Fruit fly (Drosophila melanogaster): Measurements from ENCODE around the gene CG34348.

CG34348 gene

dm6 chrX:11374320-11374719 lies 34.6 kb downstream of the CG34348 start:
- TF ChIP-seq cnc (optimal IDR thresholded peaks at IDR 0.05) (no peak), tj (GFP tag; optimal IDR thresholded peaks at IDR 0.05) (peak; percentile 95)

DNA sequence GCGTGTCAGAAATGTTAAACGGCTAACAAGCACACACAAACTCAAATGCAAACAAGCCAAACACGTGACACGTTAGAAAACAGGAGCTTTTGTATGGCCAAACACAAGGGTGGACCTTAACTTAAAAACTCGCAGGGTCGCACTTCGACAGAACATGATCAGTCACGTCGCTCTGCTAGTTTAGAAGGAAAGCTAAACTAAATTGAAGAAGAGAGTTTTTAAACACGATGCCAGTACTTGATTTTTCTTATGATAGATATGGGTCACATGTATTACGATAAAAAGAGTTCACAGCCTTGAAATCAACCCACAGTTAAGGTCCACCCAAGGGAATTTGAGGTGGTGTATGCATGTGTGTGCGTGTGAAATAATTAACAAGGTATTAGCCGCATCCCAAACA lies 38.7 kb downstream of the CG34348 start:
- TF ChIP-seq CG1620 (GFP tag; optimal IDR thresholded peaks at IDR 0.05): no peak
- TF ChIP-seq CG5204 (GFP tag; optimal IDR thresholded peaks at IDR 0.05): peak; percentile 15
- peak; percentile 9 for TF ChIP-seq Hr96 (GFP tag; optimal IDR thresholded peaks at IDR 0.05)
- no peak for TF ChIP-seq bab1 (GFP tag; optimal IDR thresholded peaks at IDR 0.05)
- no peak for TF ChIP-seq Clk (GFP tag; optimal IDR thresholded peaks at IDR 0.05)
- no peak for TF ChIP-seq kay (GFP tag; ENCODE audit: borderline replicate concordance)
- TF ChIP-seq Crg-1 (GFP tag; optimal IDR thresholded peaks at IDR 0.05): no peak
- peak; percentile 72 for TF ChIP-seq CG7101 (tag; optimal IDR thresholded peaks at IDR 0.05)
- no peak for TF ChIP-seq CG12768 (GFP tag; optimal IDR thresholded peaks at IDR 0.05)
- TF ChIP-seq ovo (GFP tag; optimal IDR thresholded peaks at IDR 0.05): no peak
- TF ChIP-seq CG14711 (tag; optimal IDR thresholded peaks at IDR 0.05): no peak
- TF ChIP-seq cic (GFP tag; optimal IDR thresholded peaks at IDR 0.05): no peak
- TF ChIP-seq pad (GFP tag; optimal IDR thresholded peaks at IDR 0.05): no peak
- TF ChIP-seq toe (GFP tag; optimal IDR thresholded peaks at IDR 0.05): no peak
- peak; percentile 41 for TF ChIP-seq CG33017 (tag; optimal IDR thresholded peaks at IDR 0.05)
- TF ChIP-seq tj (GFP tag; optimal IDR thresholded peaks at IDR 0.05): no peak
- TF ChIP-seq CG7045 (GFP tag; optimal IDR thresholded peaks at IDR 0.05): peak; percentile 11
- no peak for TF ChIP-seq cnc (optimal IDR thresholded peaks at IDR 0.05)
- no peak for TF ChIP-seq Mnt (GFP tag; optimal IDR thresholded peaks at IDR 0.05)
- TF ChIP-seq CG11617 (GFP tag; optimal IDR thresholded peaks at IDR 0.05): no peak

DNA sequence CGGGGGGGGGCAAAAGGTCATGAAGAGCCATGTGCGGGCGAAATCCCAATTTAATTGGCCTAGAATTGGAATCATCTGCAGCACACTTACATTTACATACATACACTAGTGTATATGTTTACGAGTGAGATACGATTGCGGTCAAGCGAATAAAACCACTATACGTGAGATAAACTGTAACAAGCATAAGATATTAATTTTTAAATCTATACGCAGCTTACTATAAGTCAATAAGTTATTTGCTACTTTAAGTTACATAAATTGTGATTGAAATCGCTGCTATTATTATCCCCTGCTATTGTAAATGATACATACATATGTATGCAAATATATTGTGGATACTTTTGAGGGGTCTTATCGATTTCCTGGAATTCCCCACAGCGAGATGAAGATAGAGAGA lies 39.5 kb downstream of the CG34348 start:
- TF ChIP-seq CG5204 (GFP tag; optimal IDR thresholded peaks at IDR 0.05) (no peak), tj (GFP tag; optimal IDR thresholded peaks at IDR 0.05) (no peak), cic (GFP tag; optimal IDR thresholded peaks at IDR 0.05) (no peak), CG7045 (GFP tag; optimal IDR thresholded peaks at IDR 0.05) (no peak), CG14711 (tag; optimal IDR thresholded peaks at IDR 0.05) (peak; percentile 60), CG7101 (tag; optimal IDR thresholded peaks at IDR 0.05) (peak; percentile 72), kay (GFP tag; ENCODE audit: borderline replicate concordance) (no peak), toe (GFP tag; optimal IDR thresholded peaks at IDR 0.05) (no peak), cnc (optimal IDR thresholded peaks at IDR 0.05) (no peak), CG33017 (tag; optimal IDR thresholded peaks at IDR 0.05) (peak; percentile 28), pad (GFP tag; optimal IDR thresholded peaks at IDR 0.05) (peak; percentile 28), Clk (GFP tag; optimal IDR thresholded peaks at IDR 0.05) (no peak), ovo (GFP tag; optimal IDR thresholded peaks at IDR 0.05) (no peak), bab1 (GFP tag; optimal IDR thresholded peaks at IDR 0.05) (peak; percentile 12), CG1620 (GFP tag; optimal IDR thresholded peaks at IDR 0.05) (peak; percentile 39), Mnt (GFP tag; optimal IDR thresholded peaks at IDR 0.05) (no peak), CG11617 (GFP tag; optimal IDR thresholded peaks at IDR 0.05) (no peak)

- TF ChIP-seq Mnt (GFP tag; optimal IDR thresholded peaks at IDR 0.05): no peak
- TF ChIP-seq CG7101 (tag; optimal IDR thresholded peaks at IDR 0.05): peak; percentile 10
Observed at dm6 chrX:11379747-11380146, 40.1 kb downstream of the CG34348 start.

dm6 chrX:11382588-11382987 lies 42.9 kb downstream of the CG34348 start:
- TF ChIP-seq CG33017 (tag; optimal IDR thresholded peaks at IDR 0.05): no peak
- TF ChIP-seq CG1620 (GFP tag; optimal IDR thresholded peaks at IDR 0.05): no peak
- TF ChIP-seq pad (GFP tag; optimal IDR thresholded peaks at IDR 0.05): no peak
- no peak for TF ChIP-seq kay (GFP tag; ENCODE audit: borderline replicate concordance)
- no peak for TF ChIP-seq Hr96 (GFP tag; optimal IDR thresholded peaks at IDR 0.05)
- no peak for TF ChIP-seq toe (GFP tag; optimal IDR thresholded peaks at IDR 0.05)
- no peak for TF ChIP-seq cic (GFP tag; optimal IDR thresholded peaks at IDR 0.05)
- TF ChIP-seq Clk (GFP tag; optimal IDR thresholded peaks at IDR 0.05): no peak
- TF ChIP-seq CG7045 (GFP tag; optimal IDR thresholded peaks at IDR 0.05): no peak
- TF ChIP-seq CG12768 (GFP tag; optimal IDR thresholded peaks at IDR 0.05): no peak
- no peak for TF ChIP-seq bab1 (GFP tag; optimal IDR thresholded peaks at IDR 0.05)
- TF ChIP-seq cnc (optimal IDR thresholded peaks at IDR 0.05): no peak

DNA sequence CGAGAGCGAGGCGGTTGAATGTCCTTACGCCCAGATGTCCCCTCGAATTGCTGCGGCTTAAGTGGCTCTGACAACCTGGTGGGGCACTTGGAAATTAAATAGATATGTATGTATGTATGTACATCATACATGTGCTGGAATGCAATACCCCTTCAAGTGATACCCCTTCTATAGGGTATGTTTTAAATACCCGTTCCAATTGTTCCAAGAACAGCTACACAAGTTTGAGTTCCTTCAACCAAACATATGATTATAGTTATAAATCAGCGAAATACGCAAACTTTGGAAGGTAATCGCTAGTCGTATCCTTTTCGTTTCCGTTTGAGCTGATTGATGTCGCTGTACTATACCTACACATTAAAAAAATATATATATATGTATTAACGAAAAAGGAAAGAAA lies 43.9 kb downstream of the CG34348 start:
- TF ChIP-seq CG7101 (tag; optimal IDR thresholded peaks at IDR 0.05): no peak
- TF ChIP-seq Hr96 (GFP tag; optimal IDR thresholded peaks at IDR 0.05): no peak
- no peak for TF ChIP-seq kay (GFP tag; ENCODE audit: borderline replicate concordance)
- TF ChIP-seq Clk (GFP tag; optimal IDR thresholded peaks at IDR 0.05): no peak
- TF ChIP-seq CG33017 (tag; optimal IDR thresholded peaks at IDR 0.05): no peak
- TF ChIP-seq ovo (GFP tag; optimal IDR thresholded peaks at IDR 0.05): no peak
- TF ChIP-seq pad (GFP tag; optimal IDR thresholded peaks at IDR 0.05): no peak
- TF ChIP-seq cic (GFP tag; optimal IDR thresholded peaks at IDR 0.05): no peak
- no peak for TF ChIP-seq CG11617 (GFP tag; optimal IDR thresholded peaks at IDR 0.05)
- TF ChIP-seq CG12768 (GFP tag; optimal IDR thresholded peaks at IDR 0.05): no peak
- TF ChIP-seq CG14711 (tag; optimal IDR thresholded peaks at IDR 0.05): no peak
- no peak for TF ChIP-seq CG7045 (GFP tag; optimal IDR thresholded peaks at IDR 0.05)
- TF ChIP-seq Crg-1 (GFP tag; optimal IDR thresholded peaks at IDR 0.05): no peak
- TF ChIP-seq bab1 (GFP tag; optimal IDR thresholded peaks at IDR 0.05): no peak
- no peak for TF ChIP-seq CG5204 (GFP tag; optimal IDR thresholded peaks at IDR 0.05)
- no peak for TF ChIP-seq tj (GFP tag; optimal IDR thresholded peaks at IDR 0.05)
- no peak for TF ChIP-seq CG1620 (GFP tag; optimal IDR thresholded peaks at IDR 0.05)
- TF ChIP-seq cnc (optimal IDR thresholded peaks at IDR 0.05): no peak
- no peak for TF ChIP-seq Mnt (GFP tag; optimal IDR thresholded peaks at IDR 0.05)

DNA sequence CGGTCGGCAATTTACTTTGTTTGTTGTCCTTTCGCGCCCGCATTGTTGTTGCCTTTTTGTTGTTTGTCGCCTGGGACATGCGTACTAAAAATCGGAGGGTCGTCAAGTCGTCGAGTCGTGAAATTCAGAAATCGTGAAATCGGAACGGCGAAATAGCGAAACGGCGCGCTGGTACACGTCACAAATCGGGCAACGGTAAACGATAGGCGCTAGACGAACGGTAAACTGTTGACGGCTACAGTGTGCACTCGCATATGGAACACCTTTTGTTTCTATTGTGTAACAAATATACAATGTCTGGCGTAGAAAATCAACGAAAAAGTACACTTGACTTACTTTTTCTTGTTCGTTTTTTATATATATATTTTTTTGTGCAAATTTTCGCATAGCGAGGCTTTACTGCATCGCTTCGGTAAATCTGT lies 44.4 kb downstream of the CG34348 start:
- TF ChIP-seq CG7101 (tag; optimal IDR thresholded peaks at IDR 0.05) (peak; percentile 46), CG5204 (GFP tag; optimal IDR thresholded peaks at IDR 0.05) (peak; percentile 44), CG7045 (GFP tag; optimal IDR thresholded peaks at IDR 0.05) (peak; percentile 42), CG12768 (GFP tag; optimal IDR thresholded peaks at IDR 0.05) (peak; percentile 4), Hr96 (GFP tag; optimal IDR thresholded peaks at IDR 0.05) (no peak), CG33017 (tag; optimal IDR thresholded peaks at IDR 0.05) (peak; percentile 17), CG11617 (GFP tag; optimal IDR thresholded peaks at IDR 0.05) (peak; percentile 42), toe (GFP tag; optimal IDR thresholded peaks at IDR 0.05) (peak; percentile 27), Mnt (GFP tag; optimal IDR thresholded peaks at IDR 0.05) (no peak)

Measured in whole organism, adult.